Worm (Caenorhabditis elegans) whole organism, L3 larva: ENCODE data around the gene C29F7.2.
A peak's percentile ranks its signal among the peaks of the same experiment; 100 is the strongest.

ENCODE experiments used
- R02D3.7 ChIP-seq: fragments of 150-350 bp; optimal IDR thresholded peaks from 2 replicates; lab custom pipeline; 2014; ENCODE audit warnings: missing biosample characterization, missing genetic modification characterization
- ZK546.5 ChIP-seq: sonication (generic microtip); optimal IDR thresholded peaks from 2 replicates; lab custom pipeline; 2017; ENCODE audit warnings: missing biosample characterization, missing genetic modification characterization
- aly-2 ChIP-seq: fragments of 150-350 bp; optimal IDR thresholded peaks from 2 replicates; lab custom pipeline; 2014; ENCODE audit warnings: missing biosample characterization, missing genetic modification characterization
- ama-1 ChIP-seq: fragments of 150-350 bp; optimal IDR thresholded peaks from 2 replicates; lab custom pipeline; 2018
- ceh-16 ChIP-seq: sonication (generic microtip); optimal IDR thresholded peaks from 2 replicates; lab custom pipeline; 2017; ENCODE audit warnings: missing biosample characterization, missing genetic modification characterization
- ceh-28 ChIP-seq: fragments of 150-350 bp; optimal IDR thresholded peaks from 2 replicates; lab custom pipeline; 2014; ENCODE audit warnings: missing biosample characterization, missing genetic modification reagents, missing genetic modification characterization
- ceh-82 ChIP-seq: fragments of 150-350 bp; optimal IDR thresholded peaks from 2 replicates; lab custom pipeline; 2014; ENCODE audit warnings: missing biosample characterization, missing genetic modification characterization
- ceh-9 ChIP-seq: sonication (generic microtip); optimal IDR thresholded peaks from 2 replicates; lab custom pipeline; 2018; ENCODE audit warnings: missing biosample characterization, missing genetic modification characterization
- daf-12 ChIP-seq: fragments of 150-350 bp; optimal IDR thresholded peaks from 2 replicates; lab custom pipeline; 2014; ENCODE audit warnings: missing biosample characterization, missing genetic modification reagents, missing genetic modification characterization
- egl-27 ChIP-seq: sonication (generic microtip); optimal IDR thresholded peaks from 4 replicates; lab custom pipeline; 2017; ENCODE audit warnings: missing biosample characterization, missing genetic modification reagents, missing genetic modification characterization
- elt-1 ChIP-seq: fragments of 150-350 bp; optimal IDR thresholded peaks from 2 replicates; lab custom pipeline; 2014; ENCODE audit warnings: missing biosample characterization, missing genetic modification characterization
- elt-2 ChIP-seq: sonication (generic microtip); optimal IDR thresholded peaks from 2 replicates; lab custom pipeline; 2016; ENCODE audit warnings: missing genetic modification reagents, mild to moderate bottlenecking, missing genetic modification characterization, missing compliant biosample characterization
- eor-1 ChIP-seq, 2 experiments: fragments of 150-350 bp; optimal IDR thresholded peaks; 2 replicates each; lab custom pipeline; 2014 to 2018; ENCODE audit warnings: missing biosample characterization in 2 of 2, missing genetic modification characterization in 2 of 2
- fkh-10 ChIP-seq: sonication (generic microtip); optimal IDR thresholded peaks from 2 replicates; lab custom pipeline; 2017; ENCODE audit warnings: missing biosample characterization, missing genetic modification reagents, missing genetic modification characterization
- fkh-2 ChIP-seq: fragments of 150-350 bp; optimal IDR thresholded peaks from 2 replicates; lab custom pipeline; 2014; ENCODE audit warnings: missing biosample characterization, missing genetic modification reagents, missing genetic modification characterization
- hmg-11 ChIP-seq: sonication (generic microtip); optimal IDR thresholded peaks from 2 replicates; lab custom pipeline; 2016; ENCODE audit warnings: missing genetic modification characterization, missing compliant biosample characterization
- jun-1 ChIP-seq: fragments of 150-350 bp; optimal IDR thresholded peaks from 2 replicates; lab custom pipeline; 2014; ENCODE audit warnings: missing biosample characterization, missing genetic modification reagents, missing genetic modification characterization
- lin-39 ChIP-seq: fragments of 150-350 bp; optimal IDR thresholded peaks from 2 replicates; lab custom pipeline; 2018; ENCODE audit warnings: missing biosample characterization, missing genetic modification reagents, missing genetic modification characterization
- lsy-12 ChIP-seq: sonication (generic microtip); optimal IDR thresholded peaks from 2 replicates; lab custom pipeline; 2016; ENCODE audit warnings: mild to moderate bottlenecking, missing genetic modification characterization, missing compliant biosample characterization
- mdl-1 ChIP-seq: fragments of 150-350 bp; optimal IDR thresholded peaks from 2 replicates; lab custom pipeline; 2014; ENCODE audit warnings: missing biosample characterization, missing genetic modification characterization
- mml-1 ChIP-seq: fragments of 150-350 bp; sonication (generic microtip); optimal IDR thresholded peaks from 3 replicates; lab custom pipeline; 2014; ENCODE audit warnings: missing biosample characterization, missing genetic modification characterization
- nfya-1 ChIP-seq: sonication (generic microtip); optimal IDR thresholded peaks from 2 replicates; lab custom pipeline; 2017; ENCODE audit warnings: missing genetic modification characterization, mild to moderate bottlenecking, missing compliant biosample characterization, antibody characterized with exemption, moderate library complexity; ENCODE audit not compliant: insufficient read depth
- nhr-12 ChIP-seq: fragments of 150-350 bp; optimal IDR thresholded peaks from 2 replicates; lab custom pipeline; 2014; ENCODE audit warnings: missing biosample characterization, missing genetic modification characterization
- nhr-23 ChIP-seq: fragments of 150-350 bp; optimal IDR thresholded peaks from 2 replicates; lab custom pipeline; 2014; ENCODE audit warnings: missing biosample characterization, missing genetic modification reagents, missing genetic modification characterization
- nhr-237 ChIP-seq: fragments of 150-350 bp; optimal IDR thresholded peaks from 2 replicates; lab custom pipeline; 2014; ENCODE audit warnings: missing biosample characterization, missing genetic modification characterization
- nhr-25 ChIP-seq: sonication (generic microtip); optimal IDR thresholded peaks from 2 replicates; lab custom pipeline; 2017; ENCODE audit warnings: missing biosample characterization, missing genetic modification characterization
- nhr-43 ChIP-seq: sonication (generic microtip); optimal IDR thresholded peaks from 2 replicates; lab custom pipeline; 2016; ENCODE audit warnings: mild to moderate bottlenecking, missing genetic modification characterization, missing compliant biosample characterization; ENCODE audit not compliant: poor library complexity, severe bottlenecking
- nhr-76 ChIP-seq: fragments of 150-350 bp; sonication (generic microtip); optimal IDR thresholded peaks from 5 replicates; lab custom pipeline; 2014; ENCODE audit warnings: missing biosample characterization, missing genetic modification characterization
- pha-4 ChIP-seq: fragments of 150-350 bp; optimal IDR thresholded peaks from 2 replicates; lab custom pipeline; 2014; ENCODE audit warnings: missing biosample characterization, missing genetic modification reagents, missing genetic modification characterization
- pqm-1 ChIP-seq: fragments of 150-350 bp; optimal IDR thresholded peaks from 2 replicates; lab custom pipeline; 2017; ENCODE audit warnings: missing biosample characterization, missing genetic modification characterization, inconsistent platforms
- sea-2 ChIP-seq: fragments of 150-350 bp; sonication (generic microtip); optimal IDR thresholded peaks from 4 replicates; lab custom pipeline; 2014; ENCODE audit warnings: missing biosample characterization, missing genetic modification reagents, missing genetic modification characterization
- skn-1 ChIP-seq: fragments of 150-350 bp; optimal IDR thresholded peaks from 2 replicates; lab custom pipeline; 2014; ENCODE audit warnings: missing biosample characterization, missing genetic modification characterization
- tbx-2 ChIP-seq: sonication (generic microtip); optimal IDR thresholded peaks from 2 replicates; lab custom pipeline; 2016; ENCODE audit warnings: mild to moderate bottlenecking, missing genetic modification characterization, missing compliant biosample characterization
- unc-62 ChIP-seq: fragments of 150-350 bp; sonication (generic microtip); optimal IDR thresholded peaks from 4 replicates; lab custom pipeline; 2014; ENCODE audit warnings: missing biosample characterization, missing genetic modification reagents, missing genetic modification characterization
- zag-1 ChIP-seq: fragments of 150-350 bp; optimal IDR thresholded peaks from 2 replicates; lab custom pipeline; 2014; ENCODE audit warnings: missing biosample characterization, missing genetic modification characterization
- ztf-11 ChIP-seq: fragments of 150-350 bp; optimal IDR thresholded peaks from 2 replicates; lab custom pipeline; 2014; ENCODE audit warnings: missing biosample characterization, missing genetic modification characterization
- ztf-4 ChIP-seq: fragments of 150-350 bp; optimal IDR thresholded peaks from 2 replicates; lab custom pipeline; 2014; ENCODE audit warnings: missing biosample characterization, missing genetic modification characterization

C29F7.2 gene

ce11 chrX:13435790-13436472 is 20.1 kb downstream of the C29F7.2 start, which contains the start of gene jmjd-3.3:
TSS of gene jmjd-3.3 (plus strand) at chrX:13436422.
- TF ChIP-seq nhr-76 (tag; lab: Kevin White, UChicago) (no peak), lsy-12 (tag; lab: Kevin White, UChicago) (no peak), ceh-28 (tag; lab: Kevin White, UChicago) (no peak), fkh-2 (tag; lab: Kevin White, UChicago) (no peak), mdl-1 (no peak), pqm-1 (tag; lab: Kevin White, UChicago) (no peak), nhr-237 (no peak), nfya-1 (tag; lab: Kevin White, UChicago) (no peak), sea-2 (GFP tag; lab: Kevin White, UChicago) (no peak), ama-1 (lab: Kevin White, UChicago) (no peak), ZK546.5 (tag; lab: Kevin White, UChicago) (no peak)

- TF ChIP-seq ztf-4 (tag; lab: Kevin White, UChicago), result no peak
- TF ChIP-seq skn-1, result peak; percentile 15
- TF ChIP-seq nhr-12 (tag; lab: Kevin White, UChicago), result no peak
- TF ChIP-seq mdl-1, result no peak
- TF ChIP-seq egl-27, result no peak
- TF ChIP-seq nhr-43 (tag; lab: Kevin White, UChicago), result peak; percentile 17
- peak; percentile 23 for TF ChIP-seq elt-2 (tag; lab: Kevin White, UChicago)
- no peak for TF ChIP-seq nhr-25 (tag; lab: Kevin White, UChicago)
- TF ChIP-seq hmg-11 (tag; lab: Kevin White, UChicago), result peak; percentile 26
- peak; percentile 54 for TF ChIP-seq pha-4 (tag; lab: Kevin White, UChicago)
- TF ChIP-seq ceh-82 (tag; lab: Kevin White, UChicago), result peak; percentile 44
- peak; percentile 21 for TF ChIP-seq ceh-28 (tag; lab: Kevin White, UChicago)
- peak; percentile 44 for TF ChIP-seq lsy-12 (tag; lab: Kevin White, UChicago)
- TF ChIP-seq nhr-23 (tag; lab: Kevin White, UChicago), result peak; percentile 27
- TF ChIP-seq elt-1 (tag; lab: Kevin White, UChicago), result no peak
- no peak for TF ChIP-seq jun-1 (tag; lab: Kevin White, UChicago)
- TF ChIP-seq R02D3.7 (tag; lab: Kevin White, UChicago), result no peak
- TF ChIP-seq ceh-16 (tag; lab: Kevin White, UChicago), result no peak
- TF ChIP-seq eor-1 (tag; optimal IDR thresholded peaks at IDR 0.05; lab: Kevin White, UChicago), result no peak
- no peak for TF ChIP-seq aly-2
- TF ChIP-seq lin-39, result peak; percentile 33
- TF ChIP-seq ama-1 (lab: Kevin White, UChicago), result no peak
- peak; percentile 44 for TF ChIP-seq tbx-2 (tag; lab: Kevin White, UChicago)
Observed at ce11 chrX:13442446-13442845, 26.6 kb downstream of the C29F7.2 start.

- TF ChIP-seq ceh-9 (tag; lab: Kevin White, UChicago), result no peak
- TF ChIP-seq nhr-237, result no peak
- TF ChIP-seq nhr-12 (tag; lab: Kevin White, UChicago), result no peak
- no peak for TF ChIP-seq skn-1
- no peak for TF ChIP-seq lsy-12 (tag; lab: Kevin White, UChicago)
- no peak for TF ChIP-seq ceh-82 (tag; lab: Kevin White, UChicago)
- no peak for TF ChIP-seq ztf-11 (tag; lab: Kevin White, UChicago)
- TF ChIP-seq ZK546.5 (tag; lab: Kevin White, UChicago), result no peak
Observed at ce11 chrX:13443283-13443682, 27.4 kb downstream of the C29F7.2 start.

- TF ChIP-seq R02D3.7 (tag; lab: Kevin White, UChicago) (no peak), mml-1 (tag; lab: Kevin White, UChicago) (no peak), aly-2 (no peak), nfya-1 (tag; lab: Kevin White, UChicago) (no peak), ceh-28 (tag; lab: Kevin White, UChicago) (no peak), nhr-43 (tag; lab: Kevin White, UChicago) (no peak), zag-1 (tag; lab: Kevin White, UChicago) (no peak), fkh-10 (GFP tag; lab: Kevin White, UChicago) (no peak), daf-12 (tag; lab: Kevin White, UChicago) (no peak), unc-62 (no peak), nhr-23 (tag; lab: Kevin White, UChicago) (no peak)
Observed at ce11 chrX:13444267-13444666, 28.4 kb downstream of the C29F7.2 start.
